Fruit fly (Drosophila melanogaster) whole organism, embryonic: ENCODE measurements around the gene Traf-like.

Source experiments
- Atf3 ChIP-seq: fragments of 200-800 bp; sonication (Bioruptor generic); optimal IDR thresholded peaks from 3 replicates; lab custom pipeline; 2016; ENCODE audit warnings: missing biosample characterization, missing genetic modification characterization
- Atf6 ChIP-seq: fragments of 200-800 bp; sonication (Bioruptor generic); IDR thresholded peaks from 2 replicates; pipeline ENCODE4 v1.3.6; 2022; ENCODE audit warnings: missing biosample characterization, missing genetic modification characterization
- B-H2 ChIP-seq: fragments of 200-800 bp; sonication (Bioruptor generic); optimal IDR thresholded peaks from 2 replicates; lab custom pipeline; 2018; ENCODE audit warnings: missing biosample characterization, mild to moderate bottlenecking, missing genetic modification characterization
- CG10267 ChIP-seq: fragments of 200-800 bp; sonication (Bioruptor generic); optimal IDR thresholded peaks from 2 replicates; lab custom pipeline; 2018; ENCODE audit warnings: missing biosample characterization, mild to moderate bottlenecking, missing genetic modification characterization, moderate library complexity
- CG10543 ChIP-seq: fragments of 200-800 bp; sonication (Bioruptor generic); optimal IDR thresholded peaks from 3 replicates; lab custom pipeline; 2017; ENCODE audit warnings: missing biosample characterization, mild to moderate bottlenecking, missing genetic modification characterization, moderate library complexity
- CG10654 ChIP-seq: fragments of 200-800 bp; sonication (Bioruptor generic); optimal IDR thresholded peaks from 2 replicates; lab custom pipeline; 2016; ENCODE audit warnings: missing biosample characterization, missing genetic modification characterization
- CG11560 ChIP-seq: fragments of 200-800 bp; sonication (Bioruptor generic); IDR thresholded peaks from 3 replicates; pipeline ENCODE4 v1.3.6; 2022; ENCODE audit warnings: missing biosample characterization, missing genetic modification characterization
- CG14050 ChIP-seq: fragments of 200-800 bp; sonication (Bioruptor generic); IDR thresholded peaks from 3 replicates; pipeline ENCODE4 v1.3.6; 2022; ENCODE audit warnings: missing biosample characterization, missing genetic modification characterization
- CG14667 ChIP-seq: fragments of 200-800 bp; sonication (Bioruptor generic); IDR thresholded peaks from 2 replicates; pipeline ENCODE4 v1.3.6; 2022; ENCODE audit warnings: missing biosample characterization, missing genetic modification characterization
- CG14965 ChIP-seq: fragments of 200-800 bp; sonication (Bioruptor generic); optimal IDR thresholded peaks from 2 replicates; lab custom pipeline; 2016; ENCODE audit warnings: missing biosample characterization, missing genetic modification characterization, borderline replicate concordance
- CG1603 ChIP-seq: fragments of 200-800 bp; sonication (Bioruptor generic); optimal IDR thresholded peaks from 2 replicates; lab custom pipeline; 2019; ENCODE audit warnings: missing biosample characterization, mild to moderate bottlenecking, missing genetic modification characterization, moderate library complexity
- CG17361 ChIP-seq: fragments of 200-800 bp; sonication (Bioruptor generic); IDR thresholded peaks from 3 replicates; pipeline ENCODE4 v1.3.6; 2022; ENCODE audit warnings: missing biosample characterization, missing genetic modification characterization
- CG17385 ChIP-seq: fragments of 200-800 bp; sonication (Bioruptor generic); optimal IDR thresholded peaks from 3 replicates; lab custom pipeline; 2018; ENCODE audit warnings: missing biosample characterization, mild to moderate bottlenecking, missing genetic modification characterization
- CG17802 ChIP-seq: fragments of 200-800 bp; sonication (Bioruptor generic); optimal IDR thresholded peaks from 2 replicates; lab custom pipeline; 2018; ENCODE audit warnings: missing biosample characterization, mild to moderate bottlenecking, missing genetic modification characterization, moderate library complexity
- CG1792 ChIP-seq: fragments of 200-800 bp; sonication (Bioruptor generic); optimal IDR thresholded peaks from 2 replicates; lab custom pipeline; 2016; ENCODE audit warnings: missing biosample characterization, missing genetic modification characterization
- CG31224 ChIP-seq: fragments of 200-800 bp; sonication (Bioruptor generic); IDR thresholded peaks from 2 replicates; pipeline ENCODE4 v1.3.6; 2022; ENCODE audit warnings: missing biosample characterization, missing genetic modification characterization
- CG4617 ChIP-seq: fragments of 200-800 bp; sonication (Bioruptor generic); optimal IDR thresholded peaks from 3 replicates; lab custom pipeline; 2016; ENCODE audit warnings: missing biosample characterization, missing genetic modification characterization, borderline replicate concordance
- CG6254 ChIP-seq: fragments of 200-800 bp; sonication (Bioruptor generic); optimal IDR thresholded peaks from 3 replicates; lab custom pipeline; 2017; ENCODE audit warnings: mild to moderate bottlenecking, missing biosample characterization, missing genetic modification reagents, missing genetic modification characterization
- CG8478 ChIP-seq: fragments of >200 bp; optimal IDR thresholded peaks from 2 replicates; lab custom pipeline; 2018
- CG9727 ChIP-seq: fragments of 200-800 bp; sonication (Bioruptor generic); optimal IDR thresholded peaks from 3 replicates; lab custom pipeline; 2017; ENCODE audit warnings: missing biosample characterization, mild to moderate bottlenecking, missing genetic modification characterization
- Dbx ChIP-seq: fragments of 200-800 bp; sonication (Bioruptor generic); IDR thresholded peaks from 3 replicates; pipeline ENCODE4 v1.3.6; 2022; ENCODE audit warnings: missing biosample characterization, missing genetic modification characterization
- Hr39 ChIP-seq: fragments of >200 bp; optimal IDR thresholded peaks from 2 replicates; lab custom pipeline; 2017
- Jarid2 ChIP-seq: fragments of 200-800 bp; sonication (Bioruptor generic); optimal IDR thresholded peaks from 3 replicates; lab custom pipeline; 2017; ENCODE audit warnings: mild to moderate bottlenecking, missing biosample characterization, missing genetic modification reagents, missing genetic modification characterization
- MTF-1 ChIP-seq: fragments of 200-800 bp; sonication (Bioruptor generic); optimal IDR thresholded peaks from 2 replicates; lab custom pipeline; 2018; ENCODE audit warnings: missing biosample characterization, mild to moderate bottlenecking, missing genetic modification characterization, borderline replicate concordance
- NFAT ChIP-seq: fragments of 200-800 bp; sonication (Bioruptor generic); IDR thresholded peaks from 2 replicates; pipeline ENCODE4 v1.3.6; 2022; ENCODE audit warnings: missing biosample characterization, missing genetic modification characterization
- NK7.1 ChIP-seq: fragments of 200-800 bp; sonication (Bioruptor generic); optimal IDR thresholded peaks from 3 replicates; lab custom pipeline; 2016; ENCODE audit warnings: missing biosample characterization, missing genetic modification characterization
- NfI ChIP-seq: fragments of 200-800 bp; sonication (Bioruptor generic); optimal IDR thresholded peaks from 3 replicates; lab custom pipeline; 2018; ENCODE audit warnings: missing biosample characterization, mild to moderate bottlenecking, missing genetic modification characterization, moderate library complexity
- TFAM ChIP-seq: fragments of 200-800 bp; sonication (Bioruptor generic); optimal IDR thresholded peaks from 2 replicates; lab custom pipeline; 2017; ENCODE audit warnings: missing biosample characterization, missing genetic modification characterization, inconsistent platforms
- Tbp ChIP-seq: fragments of >200 bp; optimal IDR thresholded peaks from 2 replicates; lab custom pipeline; 2018; ENCODE audit warnings: missing biosample characterization, missing genetic modification characterization
- Trl ChIP-seq, 3 experiments: fragments of >200 bp in 2 of 3; fragments of 200-800 bp in 1 of 3; sonication (Bioruptor generic) in 1 of 3; optimal IDR thresholded peaks; 2 replicates in 1 of 3; 3 replicates in 2 of 3; lab custom pipeline; 2016 to 2017; ENCODE audit warnings: missing biosample characterization in 1 of 3, missing genetic modification characterization in 1 of 3
- Xbp1 ChIP-seq: fragments of 200-800 bp; sonication (Bioruptor generic); optimal IDR thresholded peaks from 3 replicates; lab custom pipeline; 2016; ENCODE audit warnings: missing biosample characterization, mild to moderate bottlenecking, missing genetic modification characterization
- bowl ChIP-seq: fragments of 200-800 bp; sonication (Bioruptor generic); IDR thresholded peaks from 2 replicates; pipeline ENCODE4 v1.3.6; 2022; ENCODE audit warnings: missing biosample characterization, missing genetic modification characterization
- cg ChIP-seq: fragments of 200-800 bp; sonication (Bioruptor generic); optimal IDR thresholded peaks from 3 replicates; lab custom pipeline; 2019; ENCODE audit warnings: missing biosample characterization, mild to moderate bottlenecking, missing genetic modification characterization, moderate library complexity
- chinmo ChIP-seq: fragments of 200-800 bp; sonication (Bioruptor generic); IDR thresholded peaks from 4 replicates; pipeline ENCODE4 v1.3.6; 2022; ENCODE audit warnings: missing biosample characterization, missing genetic modification characterization; ENCODE audit not compliant: partially characterized antibody
- disco-r ChIP-seq: fragments of 200-800 bp; sonication (Bioruptor generic); optimal IDR thresholded peaks from 2 replicates; lab custom pipeline; 2016; ENCODE audit warnings: missing biosample characterization, missing genetic modification characterization
- gfzf ChIP-seq: fragments of 200-800 bp; sonication (Bioruptor generic); optimal IDR thresholded peaks from 2 replicates; lab custom pipeline; 2016; ENCODE audit warnings: missing biosample characterization, mild to moderate bottlenecking, missing genetic modification characterization, moderate library complexity
- gt ChIP-seq: fragments of 200-800 bp; sonication (Bioruptor generic); IDR thresholded peaks from 2 replicates; pipeline ENCODE4 v1.3.6; 2022; ENCODE audit warnings: missing biosample characterization, missing genetic modification characterization
- ken ChIP-seq: fragments of 200-800 bp; sonication (Bioruptor generic); IDR thresholded peaks from 3 replicates; pipeline ENCODE4 v1.3.6; 2022; ENCODE audit warnings: missing biosample characterization, missing genetic modification characterization
- kni ChIP-seq: fragments of 200-800 bp; sonication (Bioruptor generic); optimal IDR thresholded peaks from 3 replicates; lab custom pipeline; 2017; ENCODE audit warnings: mild to moderate bottlenecking, missing biosample characterization, missing genetic modification reagents, missing genetic modification characterization
- lbe ChIP-seq: fragments of 200-800 bp; sonication (Bioruptor generic); optimal IDR thresholded peaks from 2 replicates; lab custom pipeline; 2016; ENCODE audit warnings: missing biosample characterization, mild to moderate bottlenecking, missing genetic modification characterization
- nau ChIP-seq: fragments of 200-800 bp; sonication (Bioruptor generic); optimal IDR thresholded peaks from 3 replicates; lab custom pipeline; 2017; ENCODE audit warnings: missing biosample characterization, mild to moderate bottlenecking, missing genetic modification characterization, missing genetic modification reagents
- nom ChIP-seq: fragments of 200-800 bp; sonication (Bioruptor generic); optimal IDR thresholded peaks from 2 replicates; lab custom pipeline; 2017; ENCODE audit warnings: missing biosample characterization, missing genetic modification characterization, mild to moderate bottlenecking, moderate library complexity, missing genetic modification reagents
- odd ChIP-seq: fragments of 200-800 bp; sonication (Bioruptor generic); optimal IDR thresholded peaks from 2 replicates; lab custom pipeline; 2017; ENCODE audit warnings: missing biosample characterization, mild to moderate bottlenecking, missing genetic modification characterization
- pb ChIP-seq: fragments of 200-800 bp; sonication (Bioruptor generic); optimal IDR thresholded peaks from 3 replicates; lab custom pipeline; 2016; ENCODE audit warnings: missing biosample characterization, missing genetic modification characterization
- pros ChIP-seq: fragments of 200-800 bp; sonication (Bioruptor generic); optimal IDR thresholded peaks from 3 replicates; lab custom pipeline; 2019; ENCODE audit warnings: missing biosample characterization, mild to moderate bottlenecking, missing genetic modification characterization, moderate library complexity
- ranshi ChIP-seq: fragments of 200-800 bp; sonication (Bioruptor generic); IDR thresholded peaks from 2 replicates; pipeline ENCODE4 v1.3.6; 2022; ENCODE audit warnings: missing biosample characterization, missing genetic modification characterization
- sim ChIP-seq: fragments of 200-800 bp; sonication (Bioruptor generic); IDR thresholded peaks from 2 replicates; pipeline ENCODE4 v1.3.6; 2022; ENCODE audit warnings: missing biosample characterization, missing genetic modification characterization
- sisA ChIP-seq: fragments of 200-800 bp; sonication (Bioruptor generic); IDR thresholded peaks from 2 replicates; pipeline ENCODE4 v1.3.6; 2022; ENCODE audit warnings: missing biosample characterization, missing genetic modification characterization
- twi ChIP-seq: fragments of 200-800 bp; optimal IDR thresholded peaks from 2 replicates; lab custom pipeline; 2019; ENCODE audit warnings: missing biosample characterization, mild to moderate bottlenecking, missing genetic modification characterization, moderate library complexity
- unpg ChIP-seq: fragments of 200-800 bp; sonication (Bioruptor generic); optimal IDR thresholded peaks from 3 replicates; lab custom pipeline; 2018; ENCODE audit warnings: missing biosample characterization, mild to moderate bottlenecking, missing genetic modification characterization, moderate library complexity
- z ChIP-seq: fragments of 200-800 bp; sonication (Bioruptor generic); IDR thresholded peaks from 3 replicates; pipeline ENCODE4 v1.3.6; 2022; ENCODE audit warnings: missing biosample characterization, missing genetic modification characterization
- zfh1 ChIP-seq: fragments of 200-800 bp; sonication (Bioruptor generic); IDR thresholded peaks from 3 replicates; pipeline ENCODE4 v1.3.6; 2022; ENCODE audit warnings: missing biosample characterization, missing genetic modification characterization

The Traf-like gene

DNA sequence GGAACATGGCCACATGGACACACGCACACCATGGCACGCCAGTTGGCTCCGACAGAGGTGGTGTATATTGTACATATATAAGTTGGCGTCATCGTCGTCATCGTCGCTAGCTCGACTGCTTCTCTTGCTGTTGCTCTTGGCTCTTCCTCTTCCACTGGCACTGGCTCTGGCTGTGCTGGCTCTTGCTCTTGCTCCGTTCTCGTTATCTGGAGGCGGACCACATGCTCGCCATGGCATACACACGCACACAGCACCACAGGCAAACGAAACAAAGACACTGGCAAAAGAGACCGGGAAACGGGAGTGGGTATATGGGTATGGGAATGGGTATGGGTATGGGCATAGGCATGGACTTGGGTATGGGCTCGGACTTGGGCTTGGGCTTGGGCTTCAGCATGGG lies 10.3 kb downstream of the Traf-like start:
- TF ChIP-seq CG1603 (no peak), CG8478 (lab: Kevin White, UChicago) (peak; percentile 18), gt (GFP tag; lab: Robert Waterston, UW) (no peak), ranshi (GFP tag; lab: Robert Waterston, UW) (no peak), CG1792 (GFP tag; lab: Kevin White, UChicago) (no peak), disco-r (GFP tag; lab: Kevin White, UChicago) (no peak), unpg (GFP tag; lab: Kevin White, UChicago) (no peak), cg (GFP tag; lab: Kevin White, UChicago) (peak; percentile 66), CG6254 (GFP tag; lab: Kevin White, UChicago) (no peak), zfh1 (GFP tag; lab: Robert Waterston, UW) (no peak), CG10543 (GFP tag; lab: Kevin White, UChicago) (no peak), Tbp (no peak), B-H2 (GFP tag; lab: Kevin White, UChicago) (no peak), CG17385 (peak; percentile 72), pb (GFP tag; lab: Kevin White, UChicago) (no peak), chinmo (GFP tag; lab: Robert Waterston, UW) (0 out of 4 replicates have a peak, but pooled peaks have one; percentile 47), Dbx (GFP tag; lab: Robert Waterston, UW) (no peak), NK7.1 (GFP tag; lab: Kevin White, UChicago) (no peak), CG9727 (GFP tag; lab: Kevin White, UChicago) (no peak), twi (tag; lab: Kevin White, UChicago) (peak; percentile 75), Atf6 (GFP tag; lab: Robert Waterston, UW) (no peak), CG11560 (tag; lab: Robert Waterston, UW) (no peak), NfI (no peak), CG10267 (no peak), Xbp1 (GFP tag; lab: Kevin White, UChicago) (no peak), lbe (GFP tag; lab: Kevin White, UChicago) (peak; percentile 38), CG17361 (no peak), Jarid2 (GFP tag; lab: Kevin White, UChicago) (no peak), sim (GFP tag; lab: Robert Waterston, UW) (no peak), CG14667 (GFP tag; lab: Robert Waterston, UW) (no peak), CG14965 (GFP tag; lab: Kevin White, UChicago) (no peak), bowl (GFP tag; lab: Robert Waterston, UW) (no peak), CG10654 (no peak), ken (GFP tag; lab: Robert Waterston, UW) (no peak), kni (GFP tag; lab: Kevin White, UChicago) (no peak), odd (GFP tag; lab: Kevin White, UChicago) (no peak), nom (peak; percentile 2), CG14050 (GFP tag; lab: Robert Waterston, UW) (no peak), pros (no peak), nau (GFP tag; lab: Kevin White, UChicago) (no peak), gfzf (GFP tag; lab: Kevin White, UChicago) (no peak), NFAT (GFP tag; lab: Robert Waterston, UW) (no peak), Hr39 (no peak), z (GFP tag; lab: Robert Waterston, UW) (no peak), CG31224 (GFP tag; lab: Robert Waterston, UW) (no peak), TFAM (GFP tag; lab: Kevin White, UChicago) (no peak), CG4617 (GFP tag; lab: Kevin White, UChicago) (no peak), Trl (optimal IDR thresholded peaks at IDR 0.05; lab: Kevin White, UChicago) (peak in 1 of 2 experiments; percentile 52), Trl (GFP tag; optimal IDR thresholded peaks at IDR 0.05; lab: Kevin White, UChicago) (no peak), Atf3 (GFP tag; lab: Kevin White, UChicago) (no peak), MTF-1 (GFP tag; lab: Kevin White, UChicago) (no peak), sisA (no peak), CG17802 (tag; lab: Kevin White, UChicago) (no peak)
